Worm (Caenorhabditis elegans) whole organism, early embryonic: ENCODE results near the gene C25A11.2.

Source experiments
- B0310.2 ChIP-seq: sonication (generic microtip); optimal IDR thresholded peaks from 2 replicates; lab custom pipeline; 2016; ENCODE audit warnings: mild to moderate bottlenecking, missing genetic modification characterization, missing compliant biosample characterization
- F13C5.2 ChIP-seq: sonication (generic microtip); optimal IDR thresholded peaks from 2 replicates; lab custom pipeline; 2017; ENCODE audit warnings: mild to moderate bottlenecking, missing genetic modification characterization, inconsistent platforms, missing compliant biosample characterization
- aly-1 ChIP-seq: sonication (generic microtip); optimal IDR thresholded peaks from 2 replicates; lab custom pipeline; 2016; ENCODE audit warnings: missing genetic modification characterization, missing compliant biosample characterization
- ama-1 ChIP-seq: fragments of 150-350 bp; optimal IDR thresholded peaks from 2 replicates; lab custom pipeline; 2014
- ceh-36 ChIP-seq: sonication (generic microtip); optimal IDR thresholded peaks from 2 replicates; lab custom pipeline; 2016; ENCODE audit warnings: missing genetic modification characterization, inconsistent platforms, missing compliant biosample characterization
- flt-1 ChIP-seq: fragments of 200-800 bp; sonication (Bioruptor generic); IDR thresholded peaks from 2 replicates; pipeline ENCODE4 v1.3.6; 2022; ENCODE audit warnings: missing genetic modification characterization, missing compliant biosample characterization
- hmbx-1 ChIP-seq: sonication (generic microtip); optimal IDR thresholded peaks from 2 replicates; lab custom pipeline; 2016; ENCODE audit warnings: mild to moderate bottlenecking, missing genetic modification characterization, missing compliant biosample characterization
- hmg-4 ChIP-seq: fragments of 200-800 bp; sonication (Bioruptor generic); optimal IDR thresholded peaks from 2 replicates; lab custom pipeline; 2018; ENCODE audit warnings: mild to moderate bottlenecking, missing genetic modification characterization, missing compliant biosample characterization
- hnd-1 ChIP-seq: sonication (generic microtip); optimal IDR thresholded peaks from 2 replicates; lab custom pipeline; 2016; ENCODE audit warnings: missing genetic modification characterization, missing compliant biosample characterization
- sea-1 ChIP-seq: fragments of 200-800 bp; sonication (Bioruptor generic); conservative IDR thresholded peaks from 2 replicates; pipeline ENCODE4 v1.3.6; 2022; ENCODE audit warnings: missing genetic modification characterization, missing compliant biosample characterization
- tbx-37 ChIP-seq: fragments of 200-800 bp; sonication (Bioruptor generic); conservative IDR thresholded peaks from 2 replicates; pipeline ENCODE4 v1.3.6; 2022; ENCODE audit warnings: missing genetic modification reagents, missing genetic modification characterization, missing compliant biosample characterization
- tra-4 ChIP-seq: sonication (generic microtip); optimal IDR thresholded peaks from 2 replicates; lab custom pipeline; 2017; ENCODE audit warnings: missing genetic modification characterization, missing compliant biosample characterization

ce11 chrX:9102150-9102549 lies 11.7 kb upstream of the C25A11.2 start:
- TF ChIP-seq ama-1 (lab: Kevin White, UChicago) (no peak), hmbx-1 (no peak), tbx-37 (GFP tag; lab: Robert Waterston, UW) (no peak), aly-1 (tag; lab: Kevin White, UChicago) (no peak), hnd-1 (no peak), flt-1 (GFP tag; lab: Robert Waterston, UW) (no peak), sea-1 (GFP tag; lab: Robert Waterston, UW) (no peak), ceh-36 (tag; lab: Kevin White, UChicago) (no peak), B0310.2 (tag; lab: Kevin White, UChicago) (no peak), hmg-4 (GFP tag; lab: Kevin White, UChicago) (peak; percentile 74), F13C5.2 (tag; lab: Kevin White, UChicago) (no peak), tra-4 (no peak)
